Worm (Caenorhabditis elegans): ENCODE data around the gene C18A11.2.

- TF ChIP-seq unc-55 (GFP tag; optimal IDR thresholded peaks at IDR 0.05) (no peak), aly-2 (tag; optimal IDR thresholded peaks at IDR 0.05) (no peak), mdl-1 (tag; optimal IDR thresholded peaks at IDR 0.05) (no peak)
Measured at ce11 chrX:8086450-8086724, 19.0 kb downstream of the C18A11.2 start, which contains the start of gene dao-3.
